Worm (Caenorhabditis elegans): ENCODE data around the gene his-48.

DNA sequence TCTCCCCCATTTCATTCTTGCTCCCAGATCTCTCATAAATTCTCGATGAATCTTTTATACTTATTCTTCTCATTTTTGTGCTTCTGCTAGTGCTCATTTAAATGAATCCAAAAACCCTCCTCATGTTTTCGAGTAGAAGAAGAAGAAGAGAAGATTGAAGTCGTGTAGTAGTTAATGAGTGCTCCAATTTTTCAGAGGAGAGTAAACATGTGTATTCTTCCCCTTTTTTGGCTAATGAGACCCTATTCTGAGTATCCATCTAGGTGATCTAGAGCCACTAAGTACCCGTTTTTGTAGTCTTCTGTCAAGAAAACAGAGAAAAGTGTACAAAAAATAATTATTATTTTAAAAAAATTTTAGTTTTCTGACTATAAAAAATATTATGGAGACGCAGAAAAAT is 27.0 kb downstream of the his-48 start:
- TF ChIP-seq nhr-12 (tag; optimal IDR thresholded peaks at IDR 0.05) (no peak), nhr-10 (tag; optimal IDR thresholded peaks at IDR 0.05) (no peak), skn-1 (tag; optimal IDR thresholded peaks at IDR 0.05) (no peak), mab-5 (tag; optimal IDR thresholded peaks at IDR 0.05) (no peak), unc-62 (GFP tag; optimal IDR thresholded peaks at IDR 0.05) (no peak), nhr-23 (tag; optimal IDR thresholded peaks at IDR 0.05) (no peak), mdl-1 (tag; optimal IDR thresholded peaks at IDR 0.05) (no peak), zag-1 (tag; optimal IDR thresholded peaks at IDR 0.05) (no peak), lin-39 (tag; optimal IDR thresholded peaks at IDR 0.05) (no peak)
